Fruit fly (Drosophila melanogaster) whole organism, pupa: ENCODE measurements around the gene CG3342.

Source experiments
- CG10348 ChIP-seq: fragments of 200-800 bp; sonication (Bioruptor generic); IDR thresholded peaks from 2 replicates; pipeline ENCODE4 v1.3.6; 2022; ENCODE audit warnings: missing biosample characterization, missing genetic modification characterization
- CG14655 ChIP-seq: fragments of 200-800 bp; sonication (Bioruptor generic); optimal IDR thresholded peaks from 3 replicates; lab custom pipeline; 2017; ENCODE audit warnings: mild to moderate bottlenecking, missing biosample characterization, missing genetic modification reagents, missing genetic modification characterization
- CG15710 ChIP-seq: fragments of 200-800 bp; sonication (Bioruptor generic); optimal IDR thresholded peaks from 2 replicates; lab custom pipeline; 2018; ENCODE audit warnings: missing biosample characterization, mild to moderate bottlenecking, missing genetic modification characterization, moderate library complexity
- CG17806 ChIP-seq: fragments of 200-800 bp; sonication (Bioruptor generic); optimal IDR thresholded peaks from 2 replicates; lab custom pipeline; 2018; ENCODE audit warnings: missing biosample characterization, mild to moderate bottlenecking, missing genetic modification characterization, moderate library complexity
- CG34367 ChIP-seq: fragments of 200-800 bp; sonication (Bioruptor generic); optimal IDR thresholded peaks from 2 replicates; lab custom pipeline; 2018; ENCODE audit warnings: missing biosample characterization, mild to moderate bottlenecking, missing genetic modification characterization
- CG8159 ChIP-seq: fragments of 200-800 bp; sonication (Bioruptor generic); optimal IDR thresholded peaks from 3 replicates; lab custom pipeline; 2018; ENCODE audit warnings: missing biosample characterization, mild to moderate bottlenecking, missing genetic modification characterization, moderate library complexity
- EcR ChIP-seq: fragments of 200-800 bp; sonication (Bioruptor generic); optimal IDR thresholded peaks from 3 replicates; lab custom pipeline; 2019; ENCODE audit warnings: missing biosample characterization, missing genetic modification characterization, mild to moderate bottlenecking, moderate library complexity, missing genetic modification reagents
- Pif1B ChIP-seq: fragments of 200-800 bp; sonication (Bioruptor generic); optimal IDR thresholded peaks from 3 replicates; lab custom pipeline; 2016; ENCODE audit warnings: missing biosample characterization, missing genetic modification characterization

dm6 chrX:6528508-6528998 lies 865 bp upstream of the CG3342 start, which contains the start of gene Agxt:
- TF ChIP-seq CG8159 (tag; lab: Kevin White, UChicago) (peak; percentile 65), CG14655 (GFP tag; lab: Kevin White, UChicago) (no peak), CG10348 (GFP tag; lab: Robert Waterston, UW) (no peak), Pif1B (GFP tag; lab: Kevin White, UChicago) (peak; percentile 46), CG15710 (tag; lab: Kevin White, UChicago) (peak; percentile 54), EcR (GFP tag; lab: Kevin White, UChicago) (peak; percentile 11), CG34367 (tag; lab: Kevin White, UChicago) (peak; percentile 53), CG17806 (tag; lab: Kevin White, UChicago) (peak; percentile 51)
